Worm (Caenorhabditis elegans) whole organism, early embryonic: ENCODE measurements around the gene hlh-31.

Source experiments
- F13C5.2 ChIP-seq: sonication (generic microtip); optimal IDR thresholded peaks from 2 replicates; lab custom pipeline; 2017; ENCODE audit warnings: mild to moderate bottlenecking, missing genetic modification characterization, inconsistent platforms, missing compliant biosample characterization
- ama-1 ChIP-seq: fragments of 150-350 bp; optimal IDR thresholded peaks from 2 replicates; lab custom pipeline; 2014
- flt-1 ChIP-seq: fragments of 200-800 bp; sonication (Bioruptor generic); IDR thresholded peaks from 2 replicates; pipeline ENCODE4 v1.3.6; 2022; ENCODE audit warnings: missing genetic modification characterization, missing compliant biosample characterization
- hmg-4 ChIP-seq: fragments of 200-800 bp; sonication (Bioruptor generic); optimal IDR thresholded peaks from 2 replicates; lab custom pipeline; 2018; ENCODE audit warnings: mild to moderate bottlenecking, missing genetic modification characterization, missing compliant biosample characterization
- pes-1 ChIP-seq: fragments of 200-800 bp; sonication (Bioruptor generic); IDR thresholded peaks from 2 replicates; pipeline ENCODE4 v1.3.6; 2022; ENCODE audit warnings: missing genetic modification reagents, missing genetic modification characterization, missing compliant biosample characterization
- sea-1 ChIP-seq: fragments of 200-800 bp; sonication (Bioruptor generic); conservative IDR thresholded peaks from 2 replicates; pipeline ENCODE4 v1.3.6; 2022; ENCODE audit warnings: missing genetic modification characterization, missing compliant biosample characterization
- tbx-37 ChIP-seq: fragments of 200-800 bp; sonication (Bioruptor generic); conservative IDR thresholded peaks from 2 replicates; pipeline ENCODE4 v1.3.6; 2022; ENCODE audit warnings: missing genetic modification reagents, missing genetic modification characterization, missing compliant biosample characterization
- tra-4 ChIP-seq: sonication (generic microtip); optimal IDR thresholded peaks from 2 replicates; lab custom pipeline; 2017; ENCODE audit warnings: missing genetic modification characterization, missing compliant biosample characterization

DNA sequence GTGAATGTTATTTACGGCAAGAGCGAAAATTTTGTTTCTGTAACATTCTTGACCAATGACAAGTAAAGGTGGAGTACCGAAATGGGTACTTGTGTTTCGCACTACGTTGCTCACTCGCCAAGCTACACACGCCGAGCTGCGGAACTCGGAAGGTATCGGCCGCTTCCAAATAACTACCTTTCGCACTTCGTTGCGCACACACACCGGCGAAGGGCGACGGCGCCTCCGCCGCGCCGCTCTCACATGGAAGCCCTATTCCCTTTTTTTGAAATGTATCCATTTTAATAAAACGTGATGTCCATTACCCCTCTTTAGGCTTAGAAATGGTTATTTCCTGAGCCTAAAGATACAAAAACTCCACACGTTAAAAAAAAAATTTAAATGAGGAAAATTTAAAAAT is 49.5 kb downstream of the hlh-31 start:
- TF ChIP-seq pes-1 (GFP tag; lab: Robert Waterston, UW): no peak
- no peak for TF ChIP-seq ama-1 (lab: Kevin White, UChicago)
- no peak for TF ChIP-seq tra-4 (tag; lab: Kevin White, UChicago)
- TF ChIP-seq tbx-37: no peak
- TF ChIP-seq F13C5.2 (tag; lab: Kevin White, UChicago): no peak
- TF ChIP-seq hmg-4 (GFP tag; lab: Kevin White, UChicago): no peak
- TF ChIP-seq sea-1 (GFP tag; lab: Robert Waterston, UW): no peak
- no peak for TF ChIP-seq flt-1 (GFP tag; lab: Robert Waterston, UW)
